Fruit fly (Drosophila melanogaster): ENCODE measurements around the gene CG43084.

The CG43084 gene

dm6 chr3L:15639978-15640377 lies 10.7 kb upstream of the CG43084 start:
- TF ChIP-seq lmd (GFP tag; IDR thresholded peaks at IDR 0.05) (no peak), lilli (GFP tag; optimal IDR thresholded peaks at IDR 0.05) (no peak), lola (GFP tag; optimal IDR thresholded peaks at IDR 0.05) (peak in 1 of 3 experiments; percentile 26), CG10431 (GFP tag; optimal IDR thresholded peaks at IDR 0.05) (no peak), eve (GFP tag; optimal IDR thresholded peaks at IDR 0.05) (no peak), CG8944 (GFP tag; optimal IDR thresholded peaks at IDR 0.05) (no peak), CG10979 (tag; optimal IDR thresholded peaks at IDR 0.05) (peak; percentile 26), CG4730 (GFP tag; IDR thresholded peaks at IDR 0.05) (no peak), CG12391 (tag; optimal IDR thresholded peaks at IDR 0.05) (peak; percentile 23), Ets65A (GFP tag) (no peak), Med (GFP tag) (peak; percentile 31), CG12104 (GFP tag; optimal IDR thresholded peaks at IDR 0.05) (no peak), stc (GFP tag; IDR thresholded peaks at IDR 0.05) (no peak), CG10274 (GFP tag; optimal IDR thresholded peaks at IDR 0.05) (no peak), zf30C (GFP tag; optimal IDR thresholded peaks at IDR 0.05) (peak; percentile 33), Nf-YB (GFP tag; optimal IDR thresholded peaks at IDR 0.05) (no peak), zfh1 (GFP tag; IDR thresholded peaks at IDR 0.05) (no peak), CG11456 (GFP tag; IDR thresholded peaks at IDR 0.05) (no peak), CG7839 (tag; optimal IDR thresholded peaks at IDR 0.05) (peak; percentile 16), hth (optimal IDR thresholded peaks at IDR 0.05) (no peak), Xrp1 (GFP tag; IDR thresholded peaks at IDR 0.05) (peak; percentile 62), E2f2 (GFP tag; IDR thresholded peaks at IDR 0.05) (no peak), CG17361 (GFP tag; IDR thresholded peaks at IDR 0.05) (no peak), vfl (GFP tag; optimal IDR thresholded peaks at IDR 0.05) (no peak), CG4328 (GFP tag; optimal IDR thresholded peaks at IDR 0.05) (no peak), CG4424 (GFP tag; optimal IDR thresholded peaks at IDR 0.05) (no peak), Fer3 (tag; optimal IDR thresholded peaks at IDR 0.05) (no peak), MTF-1 (GFP tag; optimal IDR thresholded peaks at IDR 0.05; ENCODE audit: borderline replicate concordance) (no peak), HHEX (GFP tag; optimal IDR thresholded peaks at IDR 0.05) (no peak), CG14441 (GFP tag; IDR thresholded peaks at IDR 0.05) (no peak), D19B (GFP tag; optimal IDR thresholded peaks at IDR 0.05) (no peak), Neu2 (GFP tag; optimal IDR thresholded peaks at IDR 0.05; ENCODE audit: borderline replicate concordance) (no peak), Meics (GFP tag; optimal IDR thresholded peaks at IDR 0.05) (no peak), CG7556 (GFP tag; optimal IDR thresholded peaks at IDR 0.05) (peak; percentile 2), repo (GFP tag; optimal IDR thresholded peaks at IDR 0.05) (no peak), CG15073 (GFP tag; optimal IDR thresholded peaks at IDR 0.05) (no peak), eyg (GFP tag; optimal IDR thresholded peaks at IDR 0.05) (no peak), MESR4 (GFP tag; optimal IDR thresholded peaks at IDR 0.05) (no peak), Dll (GFP tag; IDR thresholded peaks at IDR 0.05; ENCODE audit: partially characterized antibody) (no peak), Asciz (GFP tag; optimal IDR thresholded peaks at IDR 0.05) (no peak), pum (GFP tag; optimal IDR thresholded peaks at IDR 0.05) (peak; percentile 10), Stat92E (GFP tag; optimal IDR thresholded peaks at IDR 0.05) (no peak), dmrt99B (tag; optimal IDR thresholded peaks at IDR 0.05) (peak; percentile 4), ap (GFP tag; IDR thresholded peaks at IDR 0.05) (no peak), Hand (GFP tag; optimal IDR thresholded peaks at IDR 0.05) (no peak), dan (GFP tag; IDR thresholded peaks at IDR 0.05) (no peak), salm (tag; optimal IDR thresholded peaks at IDR 0.05) (no peak), CG2889 (GFP tag; IDR thresholded peaks at IDR 0.05) (no peak), grau (tag; optimal IDR thresholded peaks at IDR 0.05) (peak; percentile 3), CG9727 (GFP tag; optimal IDR thresholded peaks at IDR 0.05) (peak; percentile 23), chn (GFP tag; optimal IDR thresholded peaks at IDR 0.05) (peak; percentile 9), scrt (GFP tag; optimal IDR thresholded peaks at IDR 0.05) (peak; percentile 36)

Measured in whole organism, embryonic.